Worm (Caenorhabditis elegans): ENCODE measurements around the gene cest-28.

cest-28 gene

DNA sequence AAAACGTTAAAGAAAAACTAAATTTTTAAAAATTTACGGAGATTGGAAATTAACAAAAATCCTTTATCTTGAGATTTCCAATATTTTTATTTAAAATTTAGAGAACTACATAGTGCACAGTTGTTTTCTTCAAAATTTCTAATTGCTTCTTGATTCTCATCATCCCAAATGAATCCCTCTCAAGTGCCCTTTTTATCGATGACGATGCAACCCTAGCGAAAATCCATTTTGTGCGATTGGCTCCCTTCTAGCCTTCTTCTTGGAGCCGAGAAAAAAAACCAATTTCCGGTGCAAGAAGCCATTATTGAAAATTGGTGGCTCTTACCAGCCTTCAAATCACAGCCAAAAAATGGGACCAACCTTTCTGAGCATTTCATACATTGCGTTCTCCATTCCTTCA, 7.1 kb upstream of the cest-28 start:
- no peak for TF ChIP-seq unc-62 (GFP tag; optimal IDR thresholded peaks at IDR 0.05)

- TF ChIP-seq unc-62 (GFP tag; optimal IDR thresholded peaks at IDR 0.05): no peak
Measured at ce11 chrV:6665751-6666150, 3.9 kb upstream of the cest-28 start, which contains the start of gene pmp-5. Gene pmp-5 (minus strand): TSS chrV:6665813.

- TF ChIP-seq unc-62 (GFP tag; optimal IDR thresholded peaks at IDR 0.05): no peak
Measured at ce11 chrV:6666557-6666956, 3.1 kb upstream of the cest-28 start.

DNA sequence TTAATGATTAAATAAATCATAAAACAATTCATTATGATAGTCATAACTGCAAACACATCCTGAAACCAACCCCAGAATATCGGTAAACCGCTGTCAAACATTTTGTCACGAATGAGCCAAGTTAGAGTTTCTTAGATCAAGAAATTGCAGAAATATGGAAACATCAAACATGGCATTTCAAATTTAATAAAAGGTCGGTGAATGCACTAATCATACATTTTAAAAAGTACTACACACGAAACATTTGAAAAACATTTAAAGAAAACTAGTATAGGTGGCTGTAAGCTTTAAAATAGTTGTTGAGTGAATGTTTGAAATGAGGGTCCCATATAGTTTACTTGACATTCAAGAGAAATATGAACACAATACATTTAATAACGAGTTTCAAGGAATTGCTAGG, 879 bp upstream of the cest-28 start, which contains the start of gene str-180:
Gene str-180 (minus strand): TSS at position 101 of the 400 bp plus-strand sequence.
- no peak for TF ChIP-seq unc-62 (GFP tag; optimal IDR thresholded peaks at IDR 0.05)

- TF ChIP-seq unc-62 (GFP tag; optimal IDR thresholded peaks at IDR 0.05): no peak
Measured at ce11 chrV:6673967-6674366, 4.3 kb downstream of the cest-28 start, which contains the start of gene cest-31. Gene cest-31 (plus strand): TSS chrV:6674267.

DNA sequence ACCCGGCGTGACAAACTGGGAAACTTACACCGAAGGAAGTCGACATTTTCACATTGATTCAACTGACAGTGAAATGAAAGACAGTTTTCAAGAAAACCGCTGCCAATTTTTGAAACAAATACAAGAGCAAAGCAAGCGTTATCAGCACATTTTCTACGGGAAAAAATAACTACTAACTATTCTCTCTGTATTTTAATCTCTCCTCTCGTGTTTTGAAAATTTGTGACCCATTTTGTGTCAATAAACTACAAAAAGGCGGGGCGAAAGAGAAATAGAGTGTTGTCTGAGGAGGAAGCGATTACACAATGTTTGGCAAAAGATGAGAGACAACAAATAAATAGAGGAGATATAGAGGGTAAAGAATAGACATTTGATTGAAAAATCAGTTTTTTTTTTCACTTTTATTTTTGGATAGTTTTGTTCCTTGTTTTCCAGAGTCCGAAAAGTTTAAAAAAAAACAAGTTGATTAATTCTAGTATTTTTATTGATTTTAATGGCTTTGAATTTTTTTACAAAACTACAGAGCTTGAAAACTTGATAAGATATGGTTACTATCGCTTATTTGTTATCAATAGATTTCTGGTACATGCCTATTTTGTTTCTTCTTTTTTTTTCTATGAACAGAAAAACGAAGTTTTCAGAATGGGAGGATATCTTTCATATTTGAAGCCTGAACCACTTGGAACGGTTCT, 6.7 kb downstream of the cest-28 start, which contains the start of gene cest-34:
Gene cest-34 (plus strand): TSS at position 642 of the 692 bp plus-strand sequence.
- TF ChIP-seq unc-62 (GFP tag; optimal IDR thresholded peaks at IDR 0.05): no peak

ce11 chrV:6681501-6681900, 11.9 kb downstream of the cest-28 start, which contains the start of gene egl-46:
Gene egl-46 (minus strand): TSS chrV:6681573.
- no peak for TF ChIP-seq unc-62 (GFP tag; optimal IDR thresholded peaks at IDR 0.05)

ce11 chrV:6683282-6683681, 13.7 kb downstream of the cest-28 start:
- TF ChIP-seq unc-62 (GFP tag; optimal IDR thresholded peaks at IDR 0.05): no peak

DNA sequence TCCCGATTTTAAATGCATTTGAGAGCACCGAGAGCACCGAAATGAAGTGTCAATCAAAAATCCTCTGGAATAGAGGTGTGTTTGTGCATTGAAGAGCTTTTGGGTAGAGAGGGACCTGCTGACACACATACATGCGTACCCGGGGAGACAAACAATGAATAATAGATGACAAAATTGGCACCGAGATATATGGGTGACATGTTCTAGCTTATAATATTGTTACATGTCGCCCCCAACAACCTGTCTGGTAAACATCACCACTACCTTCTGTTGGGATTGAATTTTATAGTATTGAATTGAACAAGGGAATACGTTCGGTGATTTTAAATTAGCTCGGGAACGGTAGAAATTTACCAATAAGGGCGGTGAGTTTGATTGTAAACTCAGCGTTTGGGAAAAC, 14.1 kb downstream of the cest-28 start:
- no peak for TF ChIP-seq unc-62 (GFP tag; optimal IDR thresholded peaks at IDR 0.05)

DNA sequence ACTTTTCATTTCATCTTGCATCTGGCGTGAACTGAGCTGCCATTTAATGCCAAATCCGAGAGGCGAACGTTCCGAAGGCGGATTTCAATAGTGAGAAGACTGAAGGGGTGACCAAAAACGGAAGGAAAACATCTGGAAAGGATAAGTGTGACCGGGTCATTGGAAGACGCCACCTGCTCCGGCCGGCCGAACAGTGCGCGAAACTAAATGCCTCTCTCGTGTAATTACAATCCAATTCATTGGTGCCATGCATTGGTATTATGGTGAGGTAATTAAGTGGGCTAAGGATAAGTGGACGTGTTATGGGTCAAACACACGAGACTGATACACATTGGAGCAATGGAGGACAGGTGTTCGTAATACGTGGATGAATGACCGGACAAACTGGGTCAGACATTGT, 14.9 kb downstream of the cest-28 start:
- TF ChIP-seq unc-62 (GFP tag; optimal IDR thresholded peaks at IDR 0.05): no peak

DNA sequence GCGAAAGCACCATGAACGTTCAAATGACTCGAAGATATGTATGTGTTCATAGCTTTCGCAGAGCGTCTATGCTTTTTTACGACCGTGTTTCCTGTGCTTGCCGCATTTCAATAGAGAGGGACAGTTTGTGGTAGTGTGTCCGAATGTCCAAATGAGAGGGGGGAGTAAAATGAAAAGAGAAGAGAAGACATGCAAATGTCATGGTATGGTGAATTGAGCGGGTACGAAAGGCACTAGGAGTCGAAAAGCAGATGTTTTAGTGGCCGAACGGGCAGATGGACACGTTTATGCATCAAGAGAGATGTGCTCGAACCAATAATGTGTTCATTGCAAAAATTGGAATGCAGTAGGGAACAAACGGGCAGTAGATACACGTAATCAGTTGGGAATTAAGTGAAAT, 15.9 kb downstream of the cest-28 start:
- TF ChIP-seq unc-62 (GFP tag; optimal IDR thresholded peaks at IDR 0.05): no peak

DNA sequence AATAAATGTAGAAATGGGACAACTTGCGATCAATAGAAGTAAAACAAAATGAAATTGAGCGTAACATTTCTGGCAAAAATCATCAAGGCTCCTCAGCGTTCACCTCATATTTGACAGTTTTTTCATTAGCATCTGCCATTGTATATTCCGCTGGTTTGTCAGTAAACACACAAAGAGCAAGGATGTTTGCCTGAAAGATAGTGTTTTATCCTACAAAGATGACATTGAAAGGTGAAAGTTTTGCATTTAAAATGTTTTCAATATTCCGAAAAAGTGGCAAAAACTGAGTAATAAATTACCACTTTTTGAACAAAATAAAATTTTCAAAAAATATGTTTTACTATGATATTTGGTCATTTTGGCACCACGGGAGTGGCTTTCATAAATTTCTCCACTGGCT, 16.3 kb downstream of the cest-28 start:
- TF ChIP-seq unc-62 (GFP tag; optimal IDR thresholded peaks at IDR 0.05): no peak

DNA sequence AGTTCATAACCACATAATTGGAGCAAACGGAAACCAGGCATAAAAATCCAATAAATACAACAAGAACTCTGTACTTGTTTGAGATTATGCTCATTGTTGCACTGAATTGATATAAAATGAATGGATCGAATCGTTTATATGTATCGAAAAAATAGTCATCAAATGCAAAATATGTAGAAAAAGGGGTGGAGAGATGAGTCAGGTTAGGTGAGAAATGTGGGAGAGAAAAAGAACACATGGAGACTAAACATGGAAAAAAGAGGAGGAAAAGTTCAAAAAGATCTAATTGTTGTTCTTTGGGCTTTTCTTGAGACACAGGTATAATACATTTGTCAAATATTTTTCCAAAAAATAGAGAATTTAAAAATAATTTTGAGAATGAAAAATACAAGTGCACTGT, 18.8 kb downstream of the cest-28 start, which contains the start of gene K11G9.5:
Gene K11G9.5 (minus strand): TSS at position 101 of the 400 bp plus-strand sequence.
- TF ChIP-seq unc-62 (GFP tag; optimal IDR thresholded peaks at IDR 0.05): no peak

ce11 chrV:6690075-6690474, 20.5 kb downstream of the cest-28 start:
- TF ChIP-seq unc-62 (GFP tag; optimal IDR thresholded peaks at IDR 0.05): no peak

- no peak for TF ChIP-seq unc-62 (GFP tag; optimal IDR thresholded peaks at IDR 0.05)
Measured at ce11 chrV:6691813-6692351, 22.3 kb downstream of the cest-28 start, which contains the start of gene mtl-1. Gene mtl-1 (minus strand): TSS chrV:6691863.

- no peak for TF ChIP-seq unc-62 (GFP tag; optimal IDR thresholded peaks at IDR 0.05)
Measured at ce11 chrV:6694668-6695067, 25.0 kb downstream of the cest-28 start, which contains the start of gene W02F12.8. Gene W02F12.8 (minus strand): TSS chrV:6694768.

DNA sequence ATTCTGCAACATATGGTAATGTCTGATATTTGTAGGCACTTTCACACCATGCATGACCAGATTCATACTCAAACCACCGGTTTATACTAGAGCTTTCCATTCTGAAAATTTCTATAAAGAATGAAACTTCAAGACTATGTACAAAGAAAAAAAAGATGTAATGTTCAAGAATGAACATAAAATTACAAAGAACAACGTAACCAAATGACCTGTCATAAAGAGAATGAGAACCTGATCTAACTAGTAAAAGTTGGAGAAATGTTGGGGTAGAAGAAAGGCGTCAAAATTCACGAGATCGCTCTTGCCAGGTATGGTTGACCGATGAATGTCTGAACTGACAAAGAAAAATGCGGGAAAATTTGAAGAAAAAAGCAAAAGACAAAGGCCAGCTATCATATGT, 27.9 kb downstream of the cest-28 start, which contains the start of gene W02F12.2:
Gene W02F12.2 (minus strand): TSS at position 101 of the 400 bp plus-strand sequence.
- TF ChIP-seq unc-62 (GFP tag; optimal IDR thresholded peaks at IDR 0.05): no peak

All from whole organism, dauer.